Fruit fly (Drosophila melanogaster) whole organism, embryonic: ENCODE results near the gene Mgat4b.

Experiments used
- Aef1 ChIP-seq: fragments of 200-800 bp; sonication (Bioruptor generic); IDR thresholded peaks from 3 replicates; pipeline ENCODE4 v1.3.6; 2022; ENCODE audit warnings: missing biosample characterization, missing genetic modification characterization
- Atf3 ChIP-seq: fragments of 200-800 bp; sonication (Bioruptor generic); optimal IDR thresholded peaks from 3 replicates; lab custom pipeline; 2016; ENCODE audit warnings: missing biosample characterization, missing genetic modification characterization
- Bgb ChIP-seq: fragments of 200-800 bp; sonication (Bioruptor generic); IDR thresholded peaks from 2 replicates; pipeline ENCODE4 v1.3.6; 2022; ENCODE audit warnings: missing biosample characterization, missing genetic modification characterization; ENCODE audit not compliant: partially characterized antibody
- Blimp-1 ChIP-seq: fragments of 200-800 bp; sonication (Bioruptor generic); optimal IDR thresholded peaks from 3 replicates; lab custom pipeline; 2018; ENCODE audit warnings: missing biosample characterization, missing genetic modification characterization, mild to moderate bottlenecking, moderate library complexity, missing genetic modification reagents
- CG10274 ChIP-seq: fragments of 200-800 bp; sonication (Bioruptor generic); optimal IDR thresholded peaks from 3 replicates; lab custom pipeline; 2017; ENCODE audit warnings: missing biosample characterization, mild to moderate bottlenecking, missing genetic modification characterization
- CG12236 ChIP-seq: fragments of 200-800 bp; sonication (Bioruptor generic); optimal IDR thresholded peaks from 2 replicates; lab custom pipeline; 2016; ENCODE audit warnings: missing biosample characterization, missing genetic modification characterization
- CG12769 ChIP-seq: fragments of 200-800 bp; sonication (Bioruptor generic); optimal IDR thresholded peaks from 2 replicates; lab custom pipeline; 2019; ENCODE audit warnings: missing biosample characterization, mild to moderate bottlenecking, missing genetic modification characterization, moderate library complexity
- CG13287 ChIP-seq: fragments of 200-800 bp; sonication (Bioruptor generic); IDR thresholded peaks from 2 replicates; pipeline ENCODE4 v1.3.6; 2022; ENCODE audit warnings: missing biosample characterization, missing genetic modification characterization; ENCODE audit not compliant: partially characterized antibody
- CG17829 ChIP-seq: fragments of 200-800 bp; optimal IDR thresholded peaks from 2 replicates; lab custom pipeline; 2019; ENCODE audit warnings: missing biosample characterization, mild to moderate bottlenecking, missing genetic modification characterization, moderate library complexity
- CG18764 ChIP-seq: fragments of 200-800 bp; sonication (Bioruptor generic); optimal IDR thresholded peaks from 3 replicates; lab custom pipeline; 2016; ENCODE audit warnings: missing biosample characterization, missing genetic modification characterization
- CG2199 ChIP-seq: fragments of 200-800 bp; sonication (Bioruptor generic); IDR thresholded peaks from 3 replicates; pipeline ENCODE4 v1.3.6; 2022; ENCODE audit warnings: missing biosample characterization, missing genetic modification characterization
- CG3995 ChIP-seq: fragments of 200-800 bp; sonication (Bioruptor generic); optimal IDR thresholded peaks from 3 replicates; lab custom pipeline; 2016; ENCODE audit warnings: missing biosample characterization, missing genetic modification characterization
- CG4282 ChIP-seq: fragments of 200-800 bp; sonication (Bioruptor generic); optimal IDR thresholded peaks from 2 replicates; lab custom pipeline; 2016; ENCODE audit warnings: missing biosample characterization, missing genetic modification characterization
- CG4424 ChIP-seq: fragments of 200-800 bp; sonication (Bioruptor generic); optimal IDR thresholded peaks from 3 replicates; lab custom pipeline; 2016; ENCODE audit warnings: missing biosample characterization, missing genetic modification characterization
- CG4617 ChIP-seq: fragments of 200-800 bp; sonication (Bioruptor generic); optimal IDR thresholded peaks from 3 replicates; lab custom pipeline; 2016; ENCODE audit warnings: missing biosample characterization, missing genetic modification characterization, borderline replicate concordance
- CG8089 ChIP-seq: fragments of 200-800 bp; sonication (Bioruptor generic); optimal IDR thresholded peaks from 3 replicates; lab custom pipeline; 2016; ENCODE audit warnings: missing biosample characterization, missing genetic modification characterization
- CG8359 ChIP-seq: fragments of 200-800 bp; sonication (Bioruptor generic); optimal IDR thresholded peaks from 2 replicates; lab custom pipeline; 2017; ENCODE audit warnings: missing biosample characterization, mild to moderate bottlenecking, missing genetic modification characterization, borderline replicate concordance
- CG8924 ChIP-seq: fragments of 200-800 bp; optimal IDR thresholded peaks from 3 replicates; lab custom pipeline; 2019; ENCODE audit warnings: missing biosample characterization, mild to moderate bottlenecking, missing genetic modification characterization, moderate library complexity
- Dad ChIP-seq: fragments of 200-800 bp; sonication (Bioruptor generic); optimal IDR thresholded peaks from 3 replicates; lab custom pipeline; 2016; ENCODE audit warnings: missing biosample characterization, missing genetic modification characterization
- Dref ChIP-seq: fragments of 200-800 bp; sonication (Bioruptor generic); IDR thresholded peaks from 2 replicates; pipeline ENCODE4 v1.3.6; 2022; ENCODE audit warnings: missing biosample characterization, missing genetic modification characterization
- Drgx ChIP-seq: fragments of 200-800 bp; sonication (Bioruptor generic); IDR thresholded peaks from 2 replicates; pipeline ENCODE4 v1.3.6; 2022; ENCODE audit warnings: missing biosample characterization, missing genetic modification characterization
- E2f2 ChIP-seq: fragments of 200-800 bp; sonication (Bioruptor generic); IDR thresholded peaks from 2 replicates; pipeline ENCODE4 v1.3.6; 2022; ENCODE audit warnings: missing biosample characterization, missing genetic modification characterization
- Fer1 ChIP-seq: fragments of 200-800 bp; sonication (Bioruptor generic); optimal IDR thresholded peaks from 2 replicates; lab custom pipeline; 2017; ENCODE audit warnings: missing biosample characterization, mild to moderate bottlenecking, missing genetic modification characterization
- HLH54F ChIP-seq: fragments of 200-800 bp; sonication (Bioruptor generic); optimal IDR thresholded peaks from 3 replicates; lab custom pipeline; 2016; ENCODE audit warnings: missing biosample characterization, missing genetic modification characterization
- Hand ChIP-seq: fragments of 200-800 bp; sonication (Bioruptor generic); optimal IDR thresholded peaks from 2 replicates; lab custom pipeline; 2017; ENCODE audit warnings: mild to moderate bottlenecking, missing biosample characterization, missing genetic modification reagents, missing genetic modification characterization
- Hmr ChIP-seq: fragments of 200-800 bp; sonication (Bioruptor generic); optimal IDR thresholded peaks from 3 replicates; lab custom pipeline; 2017; ENCODE audit warnings: mild to moderate bottlenecking, missing biosample characterization, missing genetic modification reagents, missing genetic modification characterization
- Med ChIP-seq: fragments of 200-800 bp; sonication (Bioruptor generic); peaks from one replicate; lab custom pipeline; 2016; ENCODE audit warnings: missing biosample characterization, missing genetic modification characterization, mild to moderate bottlenecking, inconsistent platforms, moderate library complexity
- NfI ChIP-seq: fragments of 200-800 bp; sonication (Bioruptor generic); optimal IDR thresholded peaks from 3 replicates; lab custom pipeline; 2018; ENCODE audit warnings: missing biosample characterization, mild to moderate bottlenecking, missing genetic modification characterization, moderate library complexity
- Taf1 ChIP-seq: fragments of 200-800 bp; sonication (Bioruptor generic); IDR thresholded peaks from 2 replicates; pipeline ENCODE4 v1.3.6; 2022; ENCODE audit warnings: missing biosample characterization, missing genetic modification characterization
- bowl ChIP-seq: fragments of 200-800 bp; sonication (Bioruptor generic); IDR thresholded peaks from 2 replicates; pipeline ENCODE4 v1.3.6; 2022; ENCODE audit warnings: missing biosample characterization, missing genetic modification characterization
- crc ChIP-seq: fragments of 200-800 bp; sonication (Bioruptor generic); optimal IDR thresholded peaks from 2 replicates; lab custom pipeline; 2016; ENCODE audit warnings: missing biosample characterization, missing genetic modification characterization
- cwo ChIP-seq: fragments of 200-800 bp; sonication (Bioruptor generic); optimal IDR thresholded peaks from 3 replicates; lab custom pipeline; 2017; ENCODE audit warnings: missing biosample characterization, missing genetic modification characterization, mild to moderate bottlenecking, moderate library complexity, missing genetic modification reagents
- dmrt11E ChIP-seq: fragments of 200-800 bp; sonication (Bioruptor generic); optimal IDR thresholded peaks from 3 replicates; lab custom pipeline; 2018; ENCODE audit warnings: missing biosample characterization, mild to moderate bottlenecking, missing genetic modification characterization, moderate library complexity
- fd3F ChIP-seq: fragments of 200-800 bp; sonication (Bioruptor generic); optimal IDR thresholded peaks from 2 replicates; lab custom pipeline; 2018; ENCODE audit warnings: missing biosample characterization, mild to moderate bottlenecking, missing genetic modification characterization, moderate library complexity
- gce ChIP-seq: fragments of 200-800 bp; sonication (Bioruptor generic); IDR thresholded peaks from 3 replicates; pipeline ENCODE4 v1.3.6; 2022; ENCODE audit warnings: missing biosample characterization, missing genetic modification characterization
- grn ChIP-seq: fragments of 200-800 bp; sonication (Bioruptor generic); optimal IDR thresholded peaks from 3 replicates; lab custom pipeline; 2017; ENCODE audit warnings: missing biosample characterization, missing genetic modification characterization
- gsb-n ChIP-seq: fragments of 200-800 bp; sonication (Bioruptor generic); optimal IDR thresholded peaks from 3 replicates; lab custom pipeline; 2018; ENCODE audit warnings: missing biosample characterization, mild to moderate bottlenecking, missing genetic modification characterization
- mirr ChIP-seq: fragments of 200-800 bp; sonication (Bioruptor generic); optimal IDR thresholded peaks from 3 replicates; lab custom pipeline; 2018; ENCODE audit warnings: missing biosample characterization, mild to moderate bottlenecking, missing genetic modification characterization
- nmo ChIP-seq: fragments of 200-800 bp; sonication (Bioruptor generic); optimal IDR thresholded peaks from 2 replicates; lab custom pipeline; 2018; ENCODE audit warnings: missing biosample characterization, mild to moderate bottlenecking, missing genetic modification characterization, moderate library complexity
- onecut ChIP-seq: fragments of 200-800 bp; sonication (Bioruptor generic); IDR thresholded peaks from 2 replicates; pipeline ENCODE4 v1.3.6; 2022; ENCODE audit warnings: missing biosample characterization, missing genetic modification characterization
- pan ChIP-seq, 4 experiments: fragments of >200 bp in 3 of 4; fragments of 200-800 bp in 1 of 4; sonication (Bioruptor generic) in 1 of 4; optimal IDR thresholded peaks in 3 of 4; IDR thresholded peaks in 1 of 4; 2 replicates each; pipeline versions ENCODE4 v1.3.6 to Lab custom; 2017 to 2022; ENCODE audit warnings: missing biosample characterization in 2 of 4, missing genetic modification characterization in 2 of 4, mixed read lengths in 1 of 4
- pita ChIP-seq: fragments of 200-800 bp; sonication (Bioruptor generic); optimal IDR thresholded peaks from 2 replicates; lab custom pipeline; 2017; ENCODE audit warnings: missing biosample characterization, mild to moderate bottlenecking, missing genetic modification characterization
- run ChIP-seq: fragments of 200-800 bp; sonication (Bioruptor generic); optimal IDR thresholded peaks from 3 replicates; lab custom pipeline; 2018; ENCODE audit warnings: missing biosample characterization, mild to moderate bottlenecking, missing genetic modification characterization
- sens ChIP-seq: fragments of 200-800 bp; sonication (Bioruptor generic); peaks from one replicate; lab custom pipeline; 2016; ENCODE audit warnings: missing biosample characterization, missing genetic modification characterization
- stwl ChIP-seq: fragments of 200-800 bp; sonication (Bioruptor generic); optimal IDR thresholded peaks from 3 replicates; lab custom pipeline; 2018; ENCODE audit warnings: missing biosample characterization, mild to moderate bottlenecking, missing genetic modification characterization, moderate library complexity
- tll ChIP-seq, 2 experiments: fragments of 200-800 bp in 1 of 2; fragments of >200 bp in 1 of 2; sonication (Bioruptor generic) in 1 of 2; optimal IDR thresholded peaks; 2 replicates each; lab custom pipeline; 2017 to 2019; ENCODE audit warnings: missing biosample characterization in 2 of 2, missing genetic modification characterization in 2 of 2, mild to moderate bottlenecking in 1 of 2, moderate library complexity in 1 of 2
- tup ChIP-seq: fragments of 200-800 bp; sonication (Bioruptor generic); optimal IDR thresholded peaks from 2 replicates; lab custom pipeline; 2016; ENCODE audit warnings: missing biosample characterization, mild to moderate bottlenecking, missing genetic modification characterization, moderate library complexity
- zfh1 ChIP-seq: fragments of 200-800 bp; sonication (Bioruptor generic); IDR thresholded peaks from 3 replicates; pipeline ENCODE4 v1.3.6; 2022; ENCODE audit warnings: missing biosample characterization, missing genetic modification characterization
- zfh2 ChIP-seq: fragments of 200-800 bp; sonication (Bioruptor generic); optimal IDR thresholded peaks from 2 replicates; lab custom pipeline; 2016; ENCODE audit warnings: missing biosample characterization, missing genetic modification characterization

Gene Mgat4b

DNA sequence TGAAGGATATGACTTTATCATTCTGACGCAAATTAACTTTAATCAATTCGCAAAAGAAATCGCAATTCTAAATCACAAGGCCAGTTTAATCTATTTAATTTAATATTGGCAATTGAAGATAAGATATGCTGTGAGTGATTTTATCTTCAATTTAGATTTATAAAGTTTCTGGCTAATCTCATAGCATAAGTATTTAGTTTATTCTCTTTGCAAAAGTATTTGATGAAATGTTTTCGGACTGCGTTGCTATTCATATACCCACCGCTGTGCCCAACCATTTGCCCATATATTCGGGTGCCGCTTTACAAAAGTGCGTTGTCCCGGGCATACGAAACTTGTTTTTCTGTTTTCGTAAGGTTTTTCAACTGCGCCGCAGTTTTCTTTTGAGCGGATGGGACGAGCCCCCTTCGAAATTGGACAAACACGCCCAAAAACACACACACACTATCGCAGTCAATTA, 15.9 kb upstream of the Mgat4b start (continued):
- TF ChIP-seq onecut = peak; percentile 85
- peak; percentile 97 for TF ChIP-seq NfI (GFP tag; lab: Kevin White, UChicago)
- no peak for TF ChIP-seq Dref (GFP tag; lab: Robert Waterston, UW)
- TF ChIP-seq CG10274 (GFP tag; lab: Kevin White, UChicago) = peak; percentile 92
- TF ChIP-seq CG18764 = peak; percentile 93
- peak; percentile 95 for TF ChIP-seq cwo (GFP tag; lab: Kevin White, UChicago)
- peak; percentile 94 for TF ChIP-seq CG12236 (GFP tag; lab: Kevin White, UChicago)
- peak; percentile 92 for TF ChIP-seq CG8359 (GFP tag; lab: Kevin White, UChicago)
- peak; percentile 85 for TF ChIP-seq zfh2 (GFP tag; lab: Kevin White, UChicago)
- no peak for TF ChIP-seq Bgb
- TF ChIP-seq gce (GFP tag; lab: Robert Waterston, UW) = peak; percentile 61; the same call in 2 of the 3 replicates
- peak; percentile 87 for TF ChIP-seq Dad
- TF ChIP-seq gsb-n (tag; lab: Kevin White, UChicago) = peak; percentile 96
- peak; percentile 81 for TF ChIP-seq Aef1 (GFP tag; lab: Robert Waterston, UW)
- peak; percentile 91 for TF ChIP-seq HLH54F (GFP tag; lab: Kevin White, UChicago)
- TF ChIP-seq pita (GFP tag; lab: Kevin White, UChicago) = no peak
- TF ChIP-seq CG8089 (GFP tag; lab: Kevin White, UChicago) = peak; percentile 91
- peak; percentile 49 for TF ChIP-seq stwl (tag; lab: Kevin White, UChicago)
- peak; percentile 73 for TF ChIP-seq CG3995 (GFP tag; lab: Kevin White, UChicago)
- peak in 1 of 2 experiments; percentile 46 for TF ChIP-seq tll (GFP tag; optimal IDR thresholded peaks at IDR 0.05; lab: Kevin White, UChicago)
- TF ChIP-seq Drgx (GFP tag; lab: Robert Waterston, UW) = peak; percentile 56
- TF ChIP-seq CG13287 (GFP tag; lab: Robert Waterston, UW) = no peak; the same call in 1 of the 2 replicates
- peak; percentile 95 for TF ChIP-seq Hand (GFP tag; lab: Kevin White, UChicago)
- peak; percentile 90 for TF ChIP-seq mirr (GFP tag; lab: Kevin White, UChicago)
- peak; percentile 99 for TF ChIP-seq Med (GFP tag; lab: Kevin White, UChicago)
- peak; percentile 99 for TF ChIP-seq nmo (GFP tag; lab: Kevin White, UChicago)
- peak; percentile 82 for TF ChIP-seq zfh1 (GFP tag; lab: Robert Waterston, UW)
- peak; percentile 67; the same call in 1 of the 2 replicates for TF ChIP-seq bowl
- TF ChIP-seq crc (GFP tag; lab: Kevin White, UChicago) = peak; percentile 90
- TF ChIP-seq CG4617 = peak; percentile 78
- TF ChIP-seq Fer1 (GFP tag; lab: Kevin White, UChicago) = peak; percentile 97
- peak; percentile 82 for TF ChIP-seq Taf1 (GFP tag; lab: Robert Waterston, UW)
- TF ChIP-seq fd3F (GFP tag; lab: Kevin White, UChicago) = peak; percentile 95
- TF ChIP-seq CG2199 (GFP tag; lab: Robert Waterston, UW) = peak; percentile 78; the same call in 2 of the 3 replicates
- peak; percentile 99 for TF ChIP-seq sens (GFP tag; lab: Kevin White, UChicago)
- peak; percentile 92 for TF ChIP-seq Atf3 (GFP tag; lab: Kevin White, UChicago)
- peak; percentile 74 for TF ChIP-seq E2f2
- peak; percentile 97 for TF ChIP-seq CG4424 (GFP tag; lab: Kevin White, UChicago)
- TF ChIP-seq CG4282 (GFP tag; lab: Kevin White, UChicago) = peak; percentile 68
- peak; percentile 98 for TF ChIP-seq CG17829 (tag; lab: Kevin White, UChicago)
- TF ChIP-seq grn (GFP tag; lab: Kevin White, UChicago) = peak; percentile 81
- no peak for TF ChIP-seq pan (optimal IDR thresholded peaks at IDR 0.05; lab: Kevin White, UChicago)
- TF ChIP-seq pan (GFP tag; optimal IDR thresholded peaks at IDR 0.05 in 1 of 2, IDR thresholded peaks at IDR 0.05 in 1 of 2) = peak in 1 of 2 experiments; percentile 89
- TF ChIP-seq CG12769 (tag; lab: Kevin White, UChicago) = peak; percentile 86
- peak; percentile 95 for TF ChIP-seq run (tag; lab: Kevin White, UChicago)
- TF ChIP-seq Hmr (GFP tag; lab: Kevin White, UChicago) = peak; percentile 97
- peak; percentile 99 for TF ChIP-seq CG8924 (tag; lab: Kevin White, UChicago)
- peak; percentile 77 for TF ChIP-seq tup (GFP tag; lab: Kevin White, UChicago)
- TF ChIP-seq dmrt11E (tag; lab: Kevin White, UChicago) = peak; percentile 98
- TF ChIP-seq Blimp-1 (GFP tag; lab: Kevin White, UChicago) = peak; percentile 95
